In the genomic region with DNA sequence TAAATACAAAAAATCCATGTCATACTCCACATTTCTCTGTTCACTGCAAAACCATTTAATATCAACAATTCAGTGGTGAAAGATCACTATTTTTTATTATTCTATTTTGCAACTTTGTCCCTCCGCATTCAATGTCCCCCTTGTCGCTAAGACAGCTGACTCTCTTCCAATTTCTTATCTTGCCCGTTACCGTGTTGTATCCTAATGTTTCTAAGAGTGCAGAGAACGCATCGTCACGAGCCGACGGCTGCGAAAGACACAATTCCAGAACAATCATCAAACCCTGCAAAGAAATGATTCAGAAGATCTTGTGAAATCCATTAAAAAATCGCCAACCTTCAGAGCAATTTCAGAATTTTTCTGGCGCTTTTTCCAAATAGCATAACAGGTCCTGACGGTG, we compare ENCODE assay signal across 6 worm cellular contexts.
TF ChIP-seq lines count a peak whose summit lies in the region.

No protein-coding gene starts in this region.

TF ChIP-seq in whole organism, L1 larva, 84 proteins besides CTCF, POLR2A, EP300 and RAD21 (continues in another document):
- TF ChIP-seq ztf-4 (tag; optimal IDR thresholded peaks at IDR 0.05; lab: Kevin White, UChicago): no peak
- no peak for TF ChIP-seq blmp-1 (tag; optimal IDR thresholded peaks at IDR 0.05; lab: Kevin White, UChicago)
- TF ChIP-seq nhr-28 (tag; optimal IDR thresholded peaks at IDR 0.05; lab: Kevin White, UChicago): no peak
- no peak for TF ChIP-seq unc-86 (tag; optimal IDR thresholded peaks at IDR 0.05; lab: Kevin White, UChicago)
- peak in 1 of 2 experiments; percentile 38 for TF ChIP-seq lin-35 (GFP tag; optimal IDR thresholded peaks at IDR 0.05; lab: Kevin White, UChicago)
- TF ChIP-seq lin-14 (GFP tag; optimal IDR thresholded peaks at IDR 0.05; lab: Kevin White, UChicago): peak; percentile 45
- peak; percentile 54 for TF ChIP-seq elt-2 (tag; optimal IDR thresholded peaks at IDR 0.05; lab: Kevin White, UChicago)
- TF ChIP-seq unc-130 (tag; optimal IDR thresholded peaks at IDR 0.05; lab: Kevin White, UChicago): peak; percentile 45
- peak; percentile 57 for TF ChIP-seq nhr-71 (tag; optimal IDR thresholded peaks at IDR 0.05; lab: Kevin White, UChicago)
- TF ChIP-seq C16A3.4 (tag; optimal IDR thresholded peaks at IDR 0.05; lab: Kevin White, UChicago): no peak
- TF ChIP-seq lsy-2 (tag; optimal IDR thresholded peaks at IDR 0.05; lab: Kevin White, UChicago): peak in 1 of 2 experiments; percentile 18
- TF ChIP-seq ceh-90 (tag; optimal IDR thresholded peaks at IDR 0.05; lab: Kevin White, UChicago): no peak
- no peak for TF ChIP-seq efl-1 (optimal IDR thresholded peaks at IDR 0.05; lab: Kevin White, UChicago)
- peak in 1 of 2 experiments; percentile 40 for TF ChIP-seq efl-1 (GFP tag; optimal IDR thresholded peaks at IDR 0.05 in 1 of 2; lab: Kevin White, UChicago)

TF ChIP-seq in whole organism, L2 larva, 48 proteins besides CTCF, POLR2A, EP300 and RAD21 (continues in another document):
- no peak for TF ChIP-seq elt-3 (tag; optimal IDR thresholded peaks at IDR 0.05; lab: Kevin White, UChicago)
- peak; percentile 1 for TF ChIP-seq gmeb-1 (tag; optimal IDR thresholded peaks at IDR 0.05; lab: Kevin White, UChicago)
- TF ChIP-seq unc-55 (GFP tag; optimal IDR thresholded peaks at IDR 0.05; lab: Kevin White, UChicago): no peak
- TF ChIP-seq nhr-129 (tag; optimal IDR thresholded peaks at IDR 0.05; lab: Kevin White, UChicago): peak; percentile 63
- no peak for TF ChIP-seq peb-1 (tag; optimal IDR thresholded peaks at IDR 0.05; lab: Kevin White, UChicago)
- no peak for TF ChIP-seq nhr-21 (tag; optimal IDR thresholded peaks at IDR 0.05; lab: Kevin White, UChicago)
- TF ChIP-seq crh-2 (tag; optimal IDR thresholded peaks at IDR 0.05; lab: Kevin White, UChicago): peak; percentile 26
- no peak for TF ChIP-seq nhr-25 (tag; optimal IDR thresholded peaks at IDR 0.05; lab: Kevin White, UChicago)
- no peak for TF ChIP-seq C34F6.9 (tag; optimal IDR thresholded peaks at IDR 0.05; lab: Kevin White, UChicago)
- TF ChIP-seq ama-1 (optimal IDR thresholded peaks at IDR 0.05; lab: Kevin White, UChicago): no peak
- TF ChIP-seq lsy-2 (tag; optimal IDR thresholded peaks at IDR 0.05; lab: Kevin White, UChicago): peak in 1 of 2 experiments; percentile 35
- TF ChIP-seq unc-39 (tag; optimal IDR thresholded peaks at IDR 0.05; lab: Kevin White, UChicago): no peak
- no peak for TF ChIP-seq lin-39 (tag; optimal IDR thresholded peaks at IDR 0.05; lab: Kevin White, UChicago)
- no peak for TF ChIP-seq mab-5 (tag; optimal IDR thresholded peaks at IDR 0.05; lab: Kevin White, UChicago)
- TF ChIP-seq ZK546.5 (tag; optimal IDR thresholded peaks at IDR 0.05; lab: Kevin White, UChicago): no peak
- TF ChIP-seq alr-1 (tag; optimal IDR thresholded peaks at IDR 0.05; lab: Kevin White, UChicago): no peak

TF ChIP-seq in whole organism, L3 larva, 47 proteins besides CTCF, POLR2A, EP300 and RAD21:
- peak; percentile 79 for TF ChIP-seq elt-2 (tag; optimal IDR thresholded peaks at IDR 0.05; lab: Kevin White, UChicago)
- no peak for TF ChIP-seq mdl-1 (tag; optimal IDR thresholded peaks at IDR 0.05; lab: Kevin White, UChicago)
- TF ChIP-seq pqm-1 (tag; optimal IDR thresholded peaks at IDR 0.05; lab: Kevin White, UChicago): peak; percentile 74

TF ChIP-seq in whole organism, L4 larva, 104 proteins besides CTCF, POLR2A, EP300 and RAD21:
- TF ChIP-seq hlh-11 (tag; optimal IDR thresholded peaks at IDR 0.05; lab: Kevin White, UChicago) (peak; percentile 62), dve-1 (tag; optimal IDR thresholded peaks at IDR 0.05; lab: Kevin White, UChicago; ENCODE audit: insufficient read depth) (peak; percentile 51), hlh-30 (tag; optimal IDR thresholded peaks at IDR 0.05; lab: Kevin White, UChicago; ENCODE audit: insufficient read depth) (peak; percentile 64), php-3 (GFP tag; IDR thresholded peaks at IDR 0.05; lab: Robert Waterston, UW) (0 out of 2 replicates have a peak, but pooled peaks have one; percentile 16), nhr-11 (tag; optimal IDR thresholded peaks at IDR 0.05; lab: Kevin White, UChicago) (peak; percentile 18), daf-16 (GFP tag; optimal IDR thresholded peaks at IDR 0.05; lab: Kevin White, UChicago) (peak in 1 of 2 experiments; percentile 19), daf-16 (tag; optimal IDR thresholded peaks at IDR 0.05; lab: Kevin White, UChicago) (peak; percentile 41), unc-130 (GFP tag; optimal IDR thresholded peaks at IDR 0.05; lab: Kevin White, UChicago) (no peak), nhr-28 (tag; optimal IDR thresholded peaks at IDR 0.05; lab: Kevin White, UChicago) (peak; percentile 37), rbr-2 (tag; optimal IDR thresholded peaks at IDR 0.05; lab: Kevin White, UChicago) (no peak), dmd-6 (GFP tag; IDR thresholded peaks at IDR 0.05; lab: Robert Waterston, UW) (peak; percentile 64), madf-9 (GFP tag; conservative IDR thresholded peaks at IDR 0.05; lab: Robert Waterston, UW) (0 out of 2 replicates have a peak, but pooled peaks have one; percentile 41), T20F7.1 (GFP tag; optimal IDR thresholded peaks at IDR 0.05; lab: Kevin White, UChicago) (no peak)

TF ChIP-seq in whole organism, mixed stage, embryonic, 35 proteins besides CTCF, POLR2A, EP300 and RAD21:
- TF ChIP-seq hlh-1 (tag; optimal IDR thresholded peaks at IDR 0.05; lab: Kevin White, UChicago): peak; percentile 76
- TF ChIP-seq ceh-83 (GFP tag; optimal IDR thresholded peaks at IDR 0.05; lab: Kevin White, UChicago): no peak

TF ChIP-seq in whole organism, young adult, 124 proteins besides CTCF, POLR2A, EP300 and RAD21:
- TF ChIP-seq dox-1 (GFP tag; IDR thresholded peaks at IDR 0.05; lab: Robert Waterston, UW) (peak; percentile 45; the same call in 1 of the 2 replicates), nhr-80 (tag; optimal IDR thresholded peaks at IDR 0.05; lab: Kevin White, UChicago) (peak; percentile 38), F33H1.4 (GFP tag; IDR thresholded peaks at IDR 0.05; lab: Robert Waterston, UW) (no peak), B0261.1 (tag; optimal IDR thresholded peaks at IDR 0.05; lab: Kevin White, UChicago) (no peak), tbp1 (GFP tag; optimal IDR thresholded peaks at IDR 0.05; lab: Kevin White, UChicago) (peak; percentile 6), hsf-1 (GFP tag; IDR thresholded peaks at IDR 0.05; lab: Robert Waterston, UW) (no peak), hmg-1.2 (GFP tag; IDR thresholded peaks at IDR 0.05; lab: Robert Waterston, UW) (no peak), aptf-2 (GFP tag; conservative IDR thresholded peaks at IDR 0.05; lab: Robert Waterston, UW) (no peak), cebp-1 (GFP tag; IDR thresholded peaks at IDR 0.05; lab: Robert Waterston, UW) (no peak; the same call in 1 of the 2 replicates), cebp-1 (tag; optimal IDR thresholded peaks at IDR 0.05; lab: Kevin White, UChicago) (peak; percentile 65)
